Fruit fly (Drosophila melanogaster): ENCODE measurements around the gene pll.

DNA sequence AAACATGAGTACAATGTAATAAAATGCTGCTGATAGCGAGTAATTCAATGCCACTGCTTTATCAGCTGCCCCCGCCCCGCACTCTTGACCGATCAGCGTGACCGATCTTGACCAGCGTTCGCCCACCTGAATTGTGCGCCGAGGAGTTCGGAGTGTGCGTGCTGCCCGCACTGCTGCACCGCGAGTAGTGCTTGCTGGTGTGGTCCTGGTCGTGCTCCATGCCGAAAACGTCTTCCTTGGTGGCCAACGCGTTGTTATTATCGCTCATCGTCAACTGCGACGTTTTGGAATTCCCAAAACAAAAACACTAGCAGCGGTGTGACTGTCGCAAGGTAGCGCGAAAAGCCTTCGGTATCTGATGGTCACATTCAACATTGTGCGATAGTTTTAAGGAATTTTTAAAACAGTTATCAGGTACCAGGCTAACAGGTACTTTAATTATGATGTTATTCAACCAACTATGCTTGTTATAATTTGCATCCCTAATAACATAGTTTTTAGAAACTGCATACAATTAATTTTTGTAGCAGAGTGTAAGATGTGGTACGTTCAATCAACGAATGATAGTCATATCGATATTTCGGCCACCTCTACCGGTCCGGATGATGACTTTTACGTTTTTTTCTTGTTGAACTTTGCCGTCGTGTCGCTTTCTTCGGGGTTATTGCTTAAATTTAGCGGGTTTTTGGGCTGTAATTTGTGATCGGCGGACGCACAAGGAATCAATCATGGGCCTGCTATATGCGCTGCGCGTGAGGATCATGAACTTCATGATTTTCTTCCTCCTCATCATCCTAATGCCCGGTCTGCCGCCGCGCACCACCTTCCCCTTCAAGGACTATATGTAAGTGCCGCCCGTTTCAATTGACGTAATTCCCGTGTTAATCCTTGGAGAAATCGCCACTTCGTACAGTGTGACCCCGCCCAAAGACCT is 35.5 kb upstream of the pll start, which contains the start of the genes bigmax and Hmu:
- no peak for TF ChIP-seq usp (GFP tag; optimal IDR thresholded peaks at IDR 0.05)
- peak; percentile 74 for TF ChIP-seq Hr83 (GFP tag; optimal IDR thresholded peaks at IDR 0.05; ENCODE audit: poor library complexity, severe bottlenecking)
- TF ChIP-seq dsf (GFP tag; optimal IDR thresholded peaks at IDR 0.05; ENCODE audit: borderline replicate concordance), result peak; percentile 82
